Fruit fly (Drosophila melanogaster): ENCODE data around the gene CG33689.

CG33689 gene

dm6 chr3L:16182633-16183462, 17.2 kb upstream of the CG33689 start (continued):
- TF ChIP-seq Ets65A (GFP tag) (no peak), CG12155 (GFP tag; optimal IDR thresholded peaks at IDR 0.05) (peak; percentile 84), row (GFP tag; IDR thresholded peaks at IDR 0.05) (0 out of 3 replicates have a peak, but pooled peaks have one; percentile 11), wdn (GFP tag; IDR thresholded peaks at IDR 0.05) (no peak), grau (tag; optimal IDR thresholded peaks at IDR 0.05) (peak; percentile 60), Sox102F (GFP tag; optimal IDR thresholded peaks at IDR 0.05) (peak; percentile 11), Fer2 (tag; optimal IDR thresholded peaks at IDR 0.05) (no peak), CG34224 (GFP tag; IDR thresholded peaks at IDR 0.05; ENCODE audit: partially characterized antibody) (no peak), Deaf1 (tag; optimal IDR thresholded peaks at IDR 0.05) (peak; percentile 63), exex (tag; optimal IDR thresholded peaks at IDR 0.05) (no peak), CG10565 (GFP tag; optimal IDR thresholded peaks at IDR 0.05) (no peak), sr (GFP tag; IDR thresholded peaks at IDR 0.05) (no peak), CG9215 (GFP tag; IDR thresholded peaks at IDR 0.05) (no peak), sug (tag; optimal IDR thresholded peaks at IDR 0.05) (no peak), Fer3 (tag; optimal IDR thresholded peaks at IDR 0.05) (no peak), Atf3 (GFP tag; optimal IDR thresholded peaks at IDR 0.05) (no peak), en (GFP tag; optimal IDR thresholded peaks at IDR 0.05) (no peak), ci (GFP tag; IDR thresholded peaks at IDR 0.05) (0 out of 3 replicates have a peak, but pooled peaks have one; percentile 7), HmgD (GFP tag; optimal IDR thresholded peaks at IDR 0.05) (no peak), h (optimal IDR thresholded peaks at IDR 0.05) (no peak), Ada2b (GFP tag; IDR thresholded peaks at IDR 0.05) (no peak), kay (GFP tag; optimal IDR thresholded peaks at IDR 0.05) (no peak), hb (GFP tag; IDR thresholded peaks at IDR 0.05; ENCODE audit: partially characterized antibody) (no peak)

dm6 chr3L:16183493-16183892, 16.5 kb upstream of the CG33689 start:
- TF ChIP-seq Med (GFP tag) = peak; percentile 77
- TF ChIP-seq crol (GFP tag; IDR thresholded peaks at IDR 0.05) = peak; percentile 58
- TF ChIP-seq tna (GFP tag; IDR thresholded peaks at IDR 0.05; ENCODE audit: partially characterized antibody) = no peak

dm6 chr3L:16189058-16189924, 10.7 kb upstream of the CG33689 start:
- TF ChIP-seq eyg (GFP tag; optimal IDR thresholded peaks at IDR 0.05) = no peak
- TF ChIP-seq CG11560 (tag; IDR thresholded peaks at IDR 0.05) = 0 out of 3 replicates have a peak, but pooled peaks have one; percentile 26

dm6 chr3L:16189925-16190231, 10.2 kb upstream of the CG33689 start:
- peak; percentile 37; the same call in 1 of the 2 replicates for TF ChIP-seq CG16779 (GFP tag; IDR thresholded peaks at IDR 0.05)
- TF ChIP-seq Atf6 (GFP tag; IDR thresholded peaks at IDR 0.05) = no peak
- TF ChIP-seq Kr (GFP tag; optimal IDR thresholded peaks at IDR 0.05) = no peak
- TF ChIP-seq ttk (GFP tag; IDR thresholded peaks at IDR 0.05) = no peak
- no peak for TF ChIP-seq maf-S (GFP tag; optimal IDR thresholded peaks at IDR 0.05)
- no peak for TF ChIP-seq tgo (GFP tag; IDR thresholded peaks at IDR 0.05)
- TF ChIP-seq sim (GFP tag; IDR thresholded peaks at IDR 0.05) = no peak
- TF ChIP-seq CG32532 (GFP tag; IDR thresholded peaks at IDR 0.05) = no peak
- no peak for TF ChIP-seq CG4854 (GFP tag; optimal IDR thresholded peaks at IDR 0.05)
- no peak for TF ChIP-seq ro (GFP tag; IDR thresholded peaks at IDR 0.05)
- no peak for TF ChIP-seq Ada2b (GFP tag; IDR thresholded peaks at IDR 0.05)
- no peak for TF ChIP-seq twi (tag; optimal IDR thresholded peaks at IDR 0.05)
- TF ChIP-seq CG7839 (tag; optimal IDR thresholded peaks at IDR 0.05) = no peak
- peak; percentile 75 for TF ChIP-seq Ets65A (GFP tag)
- no peak for TF ChIP-seq ATbp (GFP tag; optimal IDR thresholded peaks at IDR 0.05)
- no peak for TF ChIP-seq kah (GFP tag; optimal IDR thresholded peaks at IDR 0.05)
